Fruit fly (Drosophila melanogaster) whole organism, embryonic: ENCODE measurements around the gene CG3841.

Experiments used
- Abd-B ChIP-seq: fragments of 200-800 bp; sonication (Bioruptor generic); optimal IDR thresholded peaks from 2 replicates; lab custom pipeline; 2018; ENCODE audit warnings: missing biosample characterization, mild to moderate bottlenecking, missing genetic modification characterization, moderate library complexity
- Awh ChIP-seq: fragments of 200-800 bp; sonication (Bioruptor generic); IDR thresholded peaks from 2 replicates; pipeline ENCODE4, ENCODE4 v1.3.6; 2022; ENCODE audit warnings: missing biosample characterization, missing genetic modification characterization
- Bdp1 ChIP-seq: fragments of 200-800 bp; sonication (Bioruptor generic); optimal IDR thresholded peaks from 3 replicates; lab custom pipeline; 2016; ENCODE audit warnings: missing biosample characterization, missing genetic modification characterization
- CG10147 ChIP-seq: fragments of 200-800 bp; sonication (Bioruptor generic); optimal IDR thresholded peaks from 2 replicates; lab custom pipeline; 2019; ENCODE audit warnings: missing biosample characterization, mild to moderate bottlenecking, missing genetic modification characterization, moderate library complexity
- CG10366 ChIP-seq: fragments of 200-800 bp; sonication (Bioruptor generic); IDR thresholded peaks from 2 replicates; pipeline ENCODE4 v1.3.6; 2022; ENCODE audit warnings: missing biosample characterization, missing genetic modification characterization
- CG10431 ChIP-seq: fragments of 200-800 bp; sonication (Bioruptor generic); optimal IDR thresholded peaks from 3 replicates; lab custom pipeline; 2018; ENCODE audit warnings: missing biosample characterization, mild to moderate bottlenecking, missing genetic modification characterization
- CG13624 ChIP-seq: fragments of 200-800 bp; sonication (Bioruptor generic); optimal IDR thresholded peaks from 2 replicates; lab custom pipeline; 2016; ENCODE audit warnings: missing biosample characterization, missing genetic modification characterization
- CG15479 ChIP-seq: fragments of 200-800 bp; sonication (Bioruptor generic); optimal IDR thresholded peaks from 3 replicates; lab custom pipeline; 2019; ENCODE audit warnings: missing biosample characterization, mild to moderate bottlenecking, missing genetic modification characterization, moderate library complexity
- CG17385 ChIP-seq: fragments of 200-800 bp; sonication (Bioruptor generic); optimal IDR thresholded peaks from 3 replicates; lab custom pipeline; 2018; ENCODE audit warnings: missing biosample characterization, mild to moderate bottlenecking, missing genetic modification characterization
- CG17568 ChIP-seq: fragments of 200-800 bp; sonication (Bioruptor generic); optimal IDR thresholded peaks from 2 replicates; lab custom pipeline; 2018; ENCODE audit warnings: missing biosample characterization, mild to moderate bottlenecking, missing genetic modification characterization, moderate library complexity
- CG17802 ChIP-seq: fragments of 200-800 bp; sonication (Bioruptor generic); optimal IDR thresholded peaks from 2 replicates; lab custom pipeline; 2018; ENCODE audit warnings: missing biosample characterization, mild to moderate bottlenecking, missing genetic modification characterization, moderate library complexity
- CG17829 ChIP-seq: fragments of 200-800 bp; optimal IDR thresholded peaks from 2 replicates; lab custom pipeline; 2019; ENCODE audit warnings: missing biosample characterization, mild to moderate bottlenecking, missing genetic modification characterization, moderate library complexity
- CG18011 ChIP-seq: fragments of 200-800 bp; sonication (Bioruptor generic); optimal IDR thresholded peaks from 2 replicates; lab custom pipeline; 2017; ENCODE audit warnings: missing biosample characterization, missing genetic modification characterization, mild to moderate bottlenecking, moderate library complexity, missing genotype
- CG18262 ChIP-seq: fragments of 200-800 bp; optimal IDR thresholded peaks from 3 replicates; lab custom pipeline; 2019; ENCODE audit warnings: missing biosample characterization, mild to moderate bottlenecking, missing genetic modification characterization, moderate library complexity
- CG1832 ChIP-seq: fragments of 200-800 bp; sonication (Bioruptor generic); optimal IDR thresholded peaks from 2 replicates; lab custom pipeline; 2017; ENCODE audit warnings: missing biosample characterization, mild to moderate bottlenecking, missing genetic modification characterization, inconsistent platforms
- CG18476 ChIP-seq: fragments of 200-800 bp; sonication (Bioruptor generic); optimal IDR thresholded peaks from 2 replicates; lab custom pipeline; 2016; ENCODE audit warnings: missing biosample characterization, mild to moderate bottlenecking, missing genetic modification characterization
- CG2199 ChIP-seq: fragments of 200-800 bp; sonication (Bioruptor generic); IDR thresholded peaks from 3 replicates; pipeline ENCODE4 v1.3.6; 2022; ENCODE audit warnings: missing biosample characterization, missing genetic modification characterization
- CG31441 ChIP-seq: fragments of 200-800 bp; sonication (Bioruptor generic); IDR thresholded peaks from 2 replicates; pipeline ENCODE4 v1.3.6; 2022; ENCODE audit warnings: missing biosample characterization, missing genetic modification characterization
- CG6272 ChIP-seq: fragments of 200-800 bp; sonication (Bioruptor generic); IDR thresholded peaks from 2 replicates; pipeline ENCODE4 v1.3.6; 2022; ENCODE audit warnings: missing biosample characterization, missing genetic modification characterization
- CG7271 ChIP-seq: fragments of 200-800 bp; sonication (Bioruptor generic); optimal IDR thresholded peaks from 2 replicates; lab custom pipeline; 2018; ENCODE audit warnings: missing biosample characterization, mild to moderate bottlenecking, missing genetic modification characterization, moderate library complexity
- CG7928 ChIP-seq: fragments of 200-800 bp; sonication (Bioruptor generic); optimal IDR thresholded peaks from 2 replicates; lab custom pipeline; 2017; ENCODE audit warnings: missing biosample characterization, mild to moderate bottlenecking, missing genetic modification characterization
- CG7987 ChIP-seq: fragments of 200-800 bp; sonication (Bioruptor generic); optimal IDR thresholded peaks from 2 replicates; lab custom pipeline; 2018; ENCODE audit warnings: missing biosample characterization, mild to moderate bottlenecking, missing genetic modification characterization, moderate library complexity
- CG9609 ChIP-seq: fragments of 200-800 bp; sonication (Bioruptor generic); optimal IDR thresholded peaks from 3 replicates; lab custom pipeline; 2016; ENCODE audit warnings: missing biosample characterization, missing genetic modification characterization
- CTCF ChIP-seq: fragments of 200-800 bp; sonication (Bioruptor generic); optimal IDR thresholded peaks from 2 replicates; lab custom pipeline; 2017; ENCODE audit warnings: missing biosample characterization, mild to moderate bottlenecking, missing genetic modification characterization, moderate library complexity
- D19B ChIP-seq: fragments of 200-800 bp; sonication (Bioruptor generic); optimal IDR thresholded peaks from 2 replicates; lab custom pipeline; 2017; ENCODE audit warnings: missing biosample characterization, mild to moderate bottlenecking, missing genetic modification characterization
- Drgx ChIP-seq: fragments of 200-800 bp; sonication (Bioruptor generic); IDR thresholded peaks from 2 replicates; pipeline ENCODE4 v1.3.6; 2022; ENCODE audit warnings: missing biosample characterization, missing genetic modification characterization
- Fer2 ChIP-seq: fragments of 200-800 bp; sonication (Bioruptor generic); optimal IDR thresholded peaks from 2 replicates; lab custom pipeline; 2018; ENCODE audit warnings: missing biosample characterization, mild to moderate bottlenecking, missing genetic modification characterization, moderate library complexity
- H2.0 ChIP-seq: fragments of 200-800 bp; sonication (Bioruptor generic); IDR thresholded peaks from 2 replicates; pipeline ENCODE4 v1.3.6; 2022; ENCODE audit warnings: missing biosample characterization, missing genetic modification characterization
- Hand ChIP-seq: fragments of 200-800 bp; sonication (Bioruptor generic); optimal IDR thresholded peaks from 2 replicates; lab custom pipeline; 2017; ENCODE audit warnings: mild to moderate bottlenecking, missing biosample characterization, missing genetic modification reagents, missing genetic modification characterization
- Hr3 ChIP-seq: fragments of 200-800 bp; sonication (Bioruptor generic); optimal IDR thresholded peaks from 3 replicates; lab custom pipeline; 2016; ENCODE audit warnings: missing biosample characterization, missing genetic modification characterization
- Kr ChIP-seq: fragments of 200-800 bp; sonication (Bioruptor generic); optimal IDR thresholded peaks from 2 replicates; lab custom pipeline; 2017; ENCODE audit warnings: missing biosample characterization, mild to moderate bottlenecking, missing genetic modification characterization
- Mrtf ChIP-seq: fragments of 200-800 bp; sonication (Bioruptor generic); IDR thresholded peaks from 3 replicates; pipeline ENCODE4 v1.3.6; 2022; ENCODE audit warnings: missing biosample characterization, missing genetic modification characterization
- Nf-YA ChIP-seq: fragments of 200-800 bp; sonication (Bioruptor generic); IDR thresholded peaks from 2 replicates; pipeline ENCODE4 v1.3.6; 2022; ENCODE audit warnings: missing biosample characterization, missing genetic modification characterization
- Rx ChIP-seq: fragments of 200-800 bp; sonication (Bioruptor generic); IDR thresholded peaks from 2 replicates; pipeline ENCODE4 v1.3.6; 2022; ENCODE audit warnings: missing biosample characterization, missing genetic modification characterization
- Scr ChIP-seq: fragments of 200-800 bp; sonication (Bioruptor generic); IDR thresholded peaks from 2 replicates; pipeline ENCODE4 v1.3.6; 2022; ENCODE audit warnings: missing biosample characterization, missing genetic modification characterization; ENCODE audit not compliant: partially characterized antibody
- ab ChIP-seq: fragments of 200-800 bp; sonication (Bioruptor generic); optimal IDR thresholded peaks from 2 replicates; lab custom pipeline; 2016; ENCODE audit warnings: missing biosample characterization, missing genetic modification characterization
- ac ChIP-seq: fragments of 200-800 bp; sonication (Bioruptor generic); optimal IDR thresholded peaks from 3 replicates; lab custom pipeline; 2017; ENCODE audit warnings: missing biosample characterization, mild to moderate bottlenecking, missing genetic modification characterization
- bowl ChIP-seq: fragments of 200-800 bp; sonication (Bioruptor generic); IDR thresholded peaks from 2 replicates; pipeline ENCODE4 v1.3.6; 2022; ENCODE audit warnings: missing biosample characterization, missing genetic modification characterization
- cato ChIP-seq: fragments of 200-800 bp; sonication (Bioruptor generic); optimal IDR thresholded peaks from 2 replicates; lab custom pipeline; 2016; ENCODE audit warnings: missing biosample characterization, missing genetic modification characterization, borderline replicate concordance
- cg ChIP-seq: fragments of 200-800 bp; sonication (Bioruptor generic); optimal IDR thresholded peaks from 3 replicates; lab custom pipeline; 2019; ENCODE audit warnings: missing biosample characterization, mild to moderate bottlenecking, missing genetic modification characterization, moderate library complexity
- crc ChIP-seq: fragments of 200-800 bp; sonication (Bioruptor generic); optimal IDR thresholded peaks from 2 replicates; lab custom pipeline; 2016; ENCODE audit warnings: missing biosample characterization, missing genetic modification characterization
- eyg ChIP-seq: fragments of 200-800 bp; sonication (Bioruptor generic); optimal IDR thresholded peaks from 3 replicates; lab custom pipeline; 2016; ENCODE audit warnings: missing biosample characterization, missing genetic modification characterization
- fu2 ChIP-seq: fragments of 200-800 bp; sonication (Bioruptor generic); optimal IDR thresholded peaks from 2 replicates; lab custom pipeline; 2016; ENCODE audit warnings: missing biosample characterization, missing genetic modification characterization
- h ChIP-seq: fragments of >200 bp; optimal IDR thresholded peaks from 2 replicates; lab custom pipeline; 2017
- hth ChIP-seq: fragments of >200 bp; optimal IDR thresholded peaks from 2 replicates; lab custom pipeline; 2017; ENCODE audit warnings: inconsistent platforms
- pum ChIP-seq: fragments of 200-800 bp; sonication (Bioruptor generic); optimal IDR thresholded peaks from 2 replicates; lab custom pipeline; 2016; ENCODE audit warnings: missing biosample characterization, missing genetic modification characterization
- sd ChIP-seq: fragments of 200-800 bp; sonication (Bioruptor generic); optimal IDR thresholded peaks from 3 replicates; lab custom pipeline; 2018; ENCODE audit warnings: missing biosample characterization, mild to moderate bottlenecking, missing genetic modification characterization, moderate library complexity
- seq ChIP-seq: fragments of 200-800 bp; sonication (Bioruptor generic); IDR thresholded peaks from 2 replicates; pipeline ENCODE4 v1.3.6; 2022; ENCODE audit warnings: missing biosample characterization, missing genetic modification characterization
- sima ChIP-seq: fragments of 200-800 bp; sonication (Bioruptor generic); optimal IDR thresholded peaks from 2 replicates; lab custom pipeline; 2016; ENCODE audit warnings: missing biosample characterization, missing genetic modification characterization
- tio ChIP-seq: fragments of 200-800 bp; sonication (Bioruptor generic); optimal IDR thresholded peaks from 2 replicates; lab custom pipeline; 2017; ENCODE audit warnings: missing biosample characterization, missing genetic modification characterization, inconsistent platforms
- wek ChIP-seq: fragments of 200-800 bp; sonication (Bioruptor generic); optimal IDR thresholded peaks from 3 replicates; lab custom pipeline; 2018; ENCODE audit warnings: missing biosample characterization, mild to moderate bottlenecking, missing genetic modification characterization, moderate library complexity
- wor ChIP-seq: fragments of 200-800 bp; sonication (Bioruptor generic); IDR thresholded peaks from 2 replicates; pipeline ENCODE4 v1.3.6; 2022; ENCODE audit warnings: missing biosample characterization, missing genetic modification characterization

CG3841 gene

dm6 chr2L:9616654-9617053 lies 27.4 kb downstream of the CG3841 start (continued):
- TF ChIP-seq cato (no peak), Nf-YA (GFP tag; lab: Robert Waterston, UW) (no peak), seq (GFP tag; lab: Robert Waterston, UW) (peak; percentile 63; the same call in 1 of the 2 replicates), Scr (GFP tag; lab: Robert Waterston, UW) (peak; percentile 70), Hr3 (GFP tag; lab: Kevin White, UChicago) (peak; percentile 49), Fer2 (no peak), CG18011 (peak; percentile 46), Mrtf (GFP tag; lab: Robert Waterston, UW) (no peak), CG17385 (GFP tag; lab: Kevin White, UChicago) (peak; percentile 53), sd (tag; lab: Kevin White, UChicago) (peak; percentile 28), CG17829 (tag; lab: Kevin White, UChicago) (no peak), CG7987 (GFP tag; lab: Kevin White, UChicago) (peak; percentile 59), CG31441 (GFP tag; lab: Robert Waterston, UW) (no peak), CG1832 (no peak), CG15479 (GFP tag; lab: Kevin White, UChicago) (no peak), ac (GFP tag; lab: Kevin White, UChicago) (no peak), CTCF (GFP tag; lab: Kevin White, UChicago) (peak; percentile 52), tio (no peak), pum (GFP tag; lab: Kevin White, UChicago) (peak; percentile 17), h (lab: Kevin White, UChicago) (no peak), CG6272 (GFP tag; lab: Robert Waterston, UW) (peak; percentile 6; the same call in 1 of the 2 replicates), CG9609 (GFP tag; lab: Kevin White, UChicago) (peak; percentile 49), CG7271 (tag; lab: Kevin White, UChicago) (no peak), CG10366 (peak; percentile 16; the same call in 1 of the 2 replicates), Awh (GFP tag; lab: Robert Waterston, UW) (0 out of 2 replicates have a peak, but pooled peaks have one; percentile 26), crc (no peak), hth (lab: Kevin White, UChicago) (no peak), D19B (no peak), Abd-B (GFP tag; lab: Kevin White, UChicago) (no peak), CG18476 (GFP tag; lab: Kevin White, UChicago) (no peak), Kr (no peak), CG7928 (GFP tag; lab: Kevin White, UChicago) (no peak), wor (GFP tag; lab: Robert Waterston, UW) (no peak), wek (GFP tag; lab: Kevin White, UChicago) (peak; percentile 39), CG17802 (tag; lab: Kevin White, UChicago) (no peak), CG2199 (GFP tag; lab: Robert Waterston, UW) (0 out of 3 replicates have a peak, but pooled peaks have one; percentile 56), sima (no peak), Bdp1 (GFP tag; lab: Kevin White, UChicago) (peak; percentile 18), Drgx (GFP tag; lab: Robert Waterston, UW) (0 out of 2 replicates have a peak, but pooled peaks have one; percentile 20), CG18262 (tag; lab: Kevin White, UChicago) (no peak), CG17568 (GFP tag; lab: Kevin White, UChicago) (peak; percentile 26), CG13624 (peak; percentile 32), H2.0 (peak; percentile 45; the same call in 1 of the 2 replicates), CG10431 (GFP tag; lab: Kevin White, UChicago) (no peak), CG10147 (GFP tag; lab: Kevin White, UChicago) (no peak), eyg (no peak), bowl (GFP tag; lab: Robert Waterston, UW) (0 out of 2 replicates have a peak, but pooled peaks have one; percentile 13), Rx (GFP tag; lab: Robert Waterston, UW) (no peak), cg (no peak), fu2 (GFP tag; lab: Kevin White, UChicago) (peak; percentile 44), Hand (no peak), ab (GFP tag; lab: Kevin White, UChicago) (no peak)
